Worm (Caenorhabditis elegans) whole organism, young adult: Measurements from ENCODE around the gene gmap-2.

Experiments
- B0336.3 ChIP-seq: fragments of 200-800 bp; sonication (Bioruptor generic); IDR thresholded peaks from 2 replicates; pipeline ENCODE4 v1.3.6; 2022; ENCODE audit warnings: missing genetic modification characterization, missing compliant biosample characterization
- F33H1.4 ChIP-seq: fragments of 200-800 bp; sonication (Bioruptor generic); IDR thresholded peaks from 2 replicates; pipeline ENCODE4 v1.3.6; 2022; ENCODE audit warnings: missing genetic modification reagents, missing genetic modification characterization, missing compliant biosample characterization
- F37B4.10 ChIP-seq: fragments of 200-800 bp; sonication (Bioruptor generic); IDR thresholded peaks from 2 replicates; pipeline ENCODE4 v1.3.6; 2022; ENCODE audit warnings: missing genetic modification characterization, missing compliant biosample characterization
- F49E8.2 ChIP-seq: sonication (generic microtip); optimal IDR thresholded peaks from 3 replicates; lab custom pipeline; 2017; ENCODE audit warnings: missing genetic modification characterization, mild to moderate bottlenecking, missing compliant biosample characterization, antibody characterized with exemption, moderate library complexity; ENCODE audit not compliant: insufficient read depth
- K12H6.12 ChIP-seq: fragments of 200-800 bp; sonication (Bioruptor generic); optimal IDR thresholded peaks from 2 replicates; lab custom pipeline; 2018; ENCODE audit warnings: mild to moderate bottlenecking, missing genetic modification characterization, missing compliant biosample characterization
- ama-1 ChIP-seq, 3 experiments: fragments of 150-350 bp in 1 of 3; sonication (generic microtip) in 2 of 3; optimal IDR thresholded peaks; 2 replicates each; lab custom pipeline; 2014 to 2018; ENCODE audit warnings: missing biosample characterization in 2 of 3, missing genetic modification characterization in 2 of 3, missing genetic modification reagents in 2 of 3
- aptf-3 ChIP-seq: fragments of 200-800 bp; sonication (Bioruptor generic); IDR thresholded peaks from 2 replicates; pipeline ENCODE4 v1.3.6; 2022; ENCODE audit warnings: missing genetic modification characterization, missing compliant biosample characterization
- attf-6 ChIP-seq: fragments of 200-800 bp; sonication (Bioruptor generic); IDR thresholded peaks from 2 replicates; pipeline ENCODE4 v1.3.6; 2022; ENCODE audit warnings: missing genetic modification reagents, missing genetic modification characterization, missing compliant biosample characterization
- cebp-1 ChIP-seq, 2 experiments: fragments of 200-800 bp in 1 of 2; sonication (Bioruptor generic) in 1 of 2; sonication (generic microtip) in 1 of 2; IDR thresholded peaks in 1 of 2; optimal IDR thresholded peaks in 1 of 2; 2 replicates each; pipeline versions ENCODE4 v1.3.6 to Lab custom; 2017 to 2022; ENCODE audit warnings: missing compliant biosample characterization in 2 of 2, missing genetic modification characterization in 2 of 2, mild to moderate bottlenecking in 1 of 2, missing genetic modification reagents in 1 of 2, moderate library complexity in 1 of 2
- ceh-58 ChIP-seq: fragments of 200-800 bp; sonication (Bioruptor generic); IDR thresholded peaks from 2 replicates; pipeline ENCODE4 v1.3.6; 2022; ENCODE audit warnings: missing genetic modification characterization, missing compliant biosample characterization
- chd-7 ChIP-seq: sonication (generic microtip); optimal IDR thresholded peaks from 2 replicates; lab custom pipeline; 2016; ENCODE audit warnings: mild to moderate bottlenecking, missing genetic modification characterization, moderate library complexity, missing compliant biosample characterization
- dpff-1 ChIP-seq: sonication (generic microtip); optimal IDR thresholded peaks from 2 replicates; lab custom pipeline; 2017; ENCODE audit warnings: mild to moderate bottlenecking, missing genetic modification characterization, missing compliant biosample characterization
- egl-18 ChIP-seq: fragments of 200-800 bp; sonication (Bioruptor generic); IDR thresholded peaks from 2 replicates; pipeline ENCODE4 v1.3.6; 2022; ENCODE audit warnings: missing genetic modification reagents, missing genetic modification characterization, missing compliant biosample characterization
- egl-44 ChIP-seq: fragments of 200-800 bp; sonication (Bioruptor generic); IDR thresholded peaks from 2 replicates; pipeline ENCODE4 v1.3.6; 2022; ENCODE audit warnings: missing genetic modification reagents, missing genetic modification characterization, missing compliant biosample characterization
- fkh-3 ChIP-seq: sonication (generic microtip); optimal IDR thresholded peaks from 2 replicates; lab custom pipeline; 2016; ENCODE audit warnings: mild to moderate bottlenecking, missing genetic modification characterization, missing compliant biosample characterization
- hsf-1 ChIP-seq: fragments of 200-800 bp; sonication (Bioruptor generic); IDR thresholded peaks from 2 replicates; pipeline ENCODE4 v1.3.6; 2022; ENCODE audit warnings: missing genetic modification reagents, missing genetic modification characterization, missing compliant biosample characterization
- let-607 ChIP-seq, 2 experiments: fragments of 200-800 bp in 1 of 2; sonication (Bioruptor generic) in 1 of 2; sonication (generic microtip) in 1 of 2; optimal IDR thresholded peaks; 2 replicates each; lab custom pipeline; 2016 to 2018; ENCODE audit warnings: mild to moderate bottlenecking in 2 of 2, missing compliant biosample characterization in 2 of 2, missing genetic modification characterization in 2 of 2, moderate library complexity in 2 of 2, missing genotype in 1 of 2
- lsl-1 ChIP-seq: fragments of 200-800 bp; sonication (Bioruptor generic); optimal IDR thresholded peaks from 2 replicates; lab custom pipeline; 2018; ENCODE audit warnings: mild to moderate bottlenecking, missing genetic modification characterization, moderate library complexity, missing compliant biosample characterization
- mel-28 ChIP-seq: sonication (generic microtip); optimal IDR thresholded peaks from 2 replicates; lab custom pipeline; 2016; ENCODE audit warnings: borderline replicate concordance, mild to moderate bottlenecking, missing genetic modification characterization, missing compliant biosample characterization
- nhr-90 ChIP-seq: sonication (generic microtip); optimal IDR thresholded peaks from 2 replicates; lab custom pipeline; 2016; ENCODE audit warnings: missing genotype, mild to moderate bottlenecking, missing genetic modification characterization, missing compliant biosample characterization
- pbrm-1 ChIP-seq: fragments of 200-800 bp; sonication (Bioruptor generic); IDR thresholded peaks from 2 replicates; pipeline ENCODE4 v1.3.6; 2022; ENCODE audit warnings: missing genetic modification reagents, missing genetic modification characterization, missing compliant biosample characterization
- snpc-1.1 ChIP-seq: sonication (generic microtip); optimal IDR thresholded peaks from 2 replicates; lab custom pipeline; 2017; ENCODE audit warnings: missing genetic modification characterization, mild to moderate bottlenecking, missing compliant biosample characterization, antibody characterized with exemption, moderate library complexity, missing genotype, missing genetic modification reagents; ENCODE audit not compliant: insufficient read depth
- snpc-4 ChIP-seq, 5 experiments: fragments of 150-350 bp in 1 of 5; sonication (generic microtip) in 4 of 5; optimal IDR thresholded peaks; 2 replicates each; lab custom pipeline; 2014 to 2018; ENCODE audit warnings: missing genetic modification characterization in 5 of 5, missing biosample characterization in 3 of 5, antibody characterized with exemption in 2 of 5, mild to moderate bottlenecking in 2 of 5, missing compliant biosample characterization in 2 of 5, missing genotype in 2 of 5, moderate library complexity in 2 of 5, missing genetic modification reagents in 1 of 5
- unc-130 ChIP-seq: sonication (generic microtip); optimal IDR thresholded peaks from 2 replicates; lab custom pipeline; 2016; ENCODE audit warnings: missing genetic modification reagents, missing genetic modification characterization, missing compliant biosample characterization
- unc-62 ChIP-seq: fragments of 150-350 bp; optimal IDR thresholded peaks from 2 replicates; lab custom pipeline; 2014; ENCODE audit warnings: missing biosample characterization, missing genetic modification reagents, missing genetic modification characterization
- zfh-2 ChIP-seq: fragments of 200-800 bp; sonication (Bioruptor generic); conservative IDR thresholded peaks from 2 replicates; pipeline ENCODE4 v1.3.6; 2022; ENCODE audit warnings: missing genetic modification reagents, missing genetic modification characterization, missing compliant biosample characterization
- ztf-28 ChIP-seq: fragments of 200-800 bp; sonication (Bioruptor generic); IDR thresholded peaks from 2 replicates; pipeline ENCODE4 v1.3.6; 2022; ENCODE audit warnings: missing genetic modification reagents, missing genetic modification characterization, missing compliant biosample characterization

The gmap-2 gene

DNA sequence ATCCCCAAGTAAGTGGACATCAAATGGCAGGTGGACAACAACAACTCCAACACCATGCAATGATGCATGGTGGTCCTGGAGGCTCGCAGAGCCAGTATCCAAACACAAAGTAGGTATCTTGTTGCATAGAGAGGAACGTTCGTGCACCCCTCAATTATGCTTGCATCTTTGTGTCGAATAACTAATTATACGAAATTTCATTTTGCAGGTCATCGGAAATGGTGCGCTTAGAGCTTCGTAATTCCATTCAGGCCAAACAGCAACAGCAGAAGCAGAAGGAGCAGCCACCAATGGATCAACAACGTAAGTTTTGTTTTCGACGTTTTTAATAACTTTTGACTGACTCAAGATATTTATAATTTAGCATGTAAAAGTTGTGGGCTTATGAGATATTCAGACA lies 26.6 kb downstream of the gmap-2 start (continued):
- TF ChIP-seq let-607 (tag; optimal IDR thresholded peaks at IDR 0.05; lab: Kevin White, UChicago) (no peak), F37B4.10 (GFP tag; lab: Robert Waterston, UW) (no peak)
- TF ChIP-seq, all 124 proteins: peak for 0

- no peak for TF ChIP-seq lsl-1 (GFP tag; lab: Kevin White, UChicago)
- no peak for TF ChIP-seq K12H6.12 (tag; lab: Kevin White, UChicago)
- TF ChIP-seq hsf-1 (GFP tag; lab: Robert Waterston, UW), result no peak
- no peak for TF ChIP-seq snpc-4 (GFP tag; optimal IDR thresholded peaks at IDR 0.05; lab: Kevin White, UChicago)
- no peak for TF ChIP-seq snpc-4 (tag; optimal IDR thresholded peaks at IDR 0.05; lab: Kevin White, UChicago)
- no peak for TF ChIP-seq F33H1.4
- TF ChIP-seq dpff-1, result no peak
- TF ChIP-seq unc-62 (GFP tag; lab: Kevin White, UChicago), result no peak
- no peak for TF ChIP-seq aptf-3 (GFP tag; lab: Robert Waterston, UW)
- TF ChIP-seq pbrm-1 (GFP tag; lab: Robert Waterston, UW), result no peak
- TF ChIP-seq unc-130 (GFP tag; lab: Kevin White, UChicago), result no peak
Measured at ce11 chrX:12915693-12916092, 27.4 kb downstream of the gmap-2 start.

DNA sequence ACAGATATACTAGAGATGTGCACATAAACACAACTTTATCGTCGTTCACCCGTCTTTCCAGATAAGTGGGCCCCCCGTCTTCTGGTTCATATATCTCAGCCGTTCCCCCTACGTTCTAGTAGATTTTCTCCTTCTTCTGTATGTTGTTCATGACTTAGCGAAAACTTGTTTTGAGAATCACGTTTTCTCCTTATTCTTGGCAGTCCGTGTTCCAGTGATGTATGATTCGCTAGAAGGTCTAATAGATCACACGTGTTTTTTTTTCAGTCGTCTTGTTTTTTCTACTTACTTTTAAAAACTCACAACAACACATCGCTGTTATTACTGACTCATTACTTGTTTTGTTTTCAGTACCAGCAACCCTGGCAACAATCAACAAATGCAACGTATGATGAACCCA lies 28.0 kb downstream of the gmap-2 start:
- no peak for TF ChIP-seq F49E8.2 (tag; lab: Kevin White, UChicago)
- TF ChIP-seq ama-1 (optimal IDR thresholded peaks at IDR 0.05; lab: Kevin White, UChicago), result peak; percentile 16
- no peak for TF ChIP-seq ama-1 (GFP tag; optimal IDR thresholded peaks at IDR 0.05; lab: Kevin White, UChicago)
- TF ChIP-seq nhr-90 (tag; lab: Kevin White, UChicago), result no peak
- TF ChIP-seq mel-28 (tag; lab: Kevin White, UChicago), result no peak
- no peak for TF ChIP-seq fkh-3
- TF ChIP-seq egl-44 (GFP tag; lab: Robert Waterston, UW), result no peak

DNA sequence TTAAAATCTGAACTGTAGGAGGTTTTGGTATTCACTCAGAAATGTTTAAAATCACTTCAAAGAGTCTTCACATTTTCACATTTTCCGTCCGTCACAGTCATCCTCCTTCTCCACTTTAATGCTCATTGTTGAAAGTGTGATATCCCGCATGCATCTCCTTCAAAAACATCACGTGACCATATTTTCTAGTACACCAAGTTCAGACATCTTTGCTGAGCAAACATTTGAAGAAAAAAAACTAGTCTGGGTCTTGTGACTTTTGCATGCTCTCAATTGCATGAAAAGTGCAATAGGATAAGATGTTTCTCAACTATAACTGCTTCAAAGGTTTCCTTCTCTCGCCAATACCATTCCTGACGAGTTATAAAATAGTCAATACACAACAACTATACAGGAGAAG lies 28.9 kb downstream of the gmap-2 start:
- TF ChIP-seq ztf-28 (no peak), cebp-1 (GFP tag; IDR thresholded peaks at IDR 0.05; lab: Robert Waterston, UW) (no peak), cebp-1 (tag; optimal IDR thresholded peaks at IDR 0.05; lab: Kevin White, UChicago) (peak; percentile 12)

ce11 chrX:12913398-12914071 lies 29.5 kb downstream of the gmap-2 start:
- TF ChIP-seq attf-6 (GFP tag; lab: Robert Waterston, UW) (no peak), B0336.3 (GFP tag; lab: Robert Waterston, UW) (no peak), zfh-2 (GFP tag; lab: Robert Waterston, UW) (0 out of 2 replicates have a peak, but pooled peaks have one; percentile 43), chd-7 (peak; percentile 37)

ce11 chrX:12912435-12912834 lies 30.6 kb downstream of the gmap-2 start:
- TF ChIP-seq snpc-1.1 (tag; lab: Kevin White, UChicago) (no peak), egl-18 (GFP tag; lab: Robert Waterston, UW) (0 out of 2 replicates have a peak, but pooled peaks have one; percentile 23), ceh-58 (no peak)
